Worm (Caenorhabditis elegans) whole organism, L4 larva: Measurements from ENCODE around the gene C44H9.4.

Experiments
- dpl-1 ChIP-seq: fragments of 150-350 bp; optimal IDR thresholded peaks from 2 replicates; lab custom pipeline; 2014; ENCODE audit warnings: missing biosample characterization, missing genetic modification reagents, missing genetic modification characterization
- fos-1 ChIP-seq: fragments of 150-350 bp; optimal IDR thresholded peaks from 2 replicates; lab custom pipeline; 2014; ENCODE audit warnings: missing biosample characterization, missing genetic modification characterization
- lsy-2 ChIP-seq, 2 experiments: fragments of 150-350 bp in 1 of 2; sonication (generic microtip) in 1 of 2; optimal IDR thresholded peaks; 2 replicates each; lab custom pipeline; 2014 to 2017; ENCODE audit warnings: missing biosample characterization in 2 of 2, missing genetic modification characterization in 2 of 2
- spr-1 ChIP-seq: sonication (generic microtip); optimal IDR thresholded peaks from 2 replicates; lab custom pipeline; 2016; ENCODE audit warnings: mild to moderate bottlenecking, missing genetic modification characterization, missing compliant biosample characterization
- zfp-2 ChIP-seq: sonication (generic microtip); optimal IDR thresholded peaks from 2 replicates; lab custom pipeline; 2016; ENCODE audit warnings: mild to moderate bottlenecking, missing genetic modification characterization, missing compliant biosample characterization

- TF ChIP-seq fos-1 (tag; lab: Kevin White, UChicago) (no peak), zfp-2 (tag; lab: Kevin White, UChicago) (no peak), spr-1 (tag; lab: Kevin White, UChicago) (no peak), lsy-2 (tag; optimal IDR thresholded peaks at IDR 0.05; lab: Kevin White, UChicago) (no peak), dpl-1 (GFP tag; lab: Kevin White, UChicago) (no peak)
Observed at ce11 chrV:12797992-12798391, 37.5 kb upstream of the C44H9.4 start, which contains the start of gene ugt-6.
